Fruit fly (Drosophila melanogaster): ENCODE results near the gene Jhbp7.

Gene Jhbp7

DNA sequence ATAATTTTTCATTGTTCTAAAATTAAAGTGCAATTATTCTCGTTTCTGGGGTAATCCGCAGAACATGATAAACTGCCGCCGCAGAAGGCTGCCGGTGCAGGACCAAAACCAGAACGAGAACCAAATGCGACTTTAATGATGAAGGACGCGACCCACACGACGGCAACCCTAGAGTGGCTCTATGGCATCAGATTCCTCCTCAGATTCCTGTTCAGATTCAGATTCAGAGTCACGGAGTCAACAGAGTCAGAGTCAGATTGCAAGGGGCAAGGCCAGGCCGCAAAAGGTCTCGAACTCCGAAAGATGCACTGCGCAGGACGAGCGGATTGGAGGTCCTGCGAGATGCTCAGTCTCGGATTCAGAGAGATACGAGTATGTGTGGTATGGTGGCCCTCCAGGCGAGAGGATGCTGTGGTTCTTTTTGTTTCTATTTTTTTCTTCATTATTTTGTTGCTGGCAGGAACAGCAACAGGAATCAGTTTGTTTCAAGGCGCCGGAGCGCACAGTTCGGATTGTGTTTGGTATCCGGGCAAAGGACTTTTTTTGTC is 38.0 kb upstream of the Jhbp7 start, which contains the start of gene CG13654:
Gene CG13654, plus strand, starts transcription at position 498 of the 548 bp plus-strand sequence.
- no peak for TF ChIP-seq pdm3 (GFP tag; optimal IDR thresholded peaks at IDR 0.05)
- TF ChIP-seq Ets96B (tag; optimal IDR thresholded peaks at IDR 0.05): no peak
- TF ChIP-seq CG7368 (GFP tag; optimal IDR thresholded peaks at IDR 0.05): no peak
- TF ChIP-seq achi (GFP tag; optimal IDR thresholded peaks at IDR 0.05): no peak
- TF ChIP-seq eg (GFP tag; IDR thresholded peaks at IDR 0.05): no peak
- no peak for TF ChIP-seq Ets21C (GFP tag; optimal IDR thresholded peaks at IDR 0.05)
- TF ChIP-seq esn (GFP tag; optimal IDR thresholded peaks at IDR 0.05): no peak
- TF ChIP-seq acj6 (GFP tag; optimal IDR thresholded peaks at IDR 0.05): no peak
- no peak for TF ChIP-seq CG11294 (GFP tag; IDR thresholded peaks at IDR 0.05)
- no peak for TF ChIP-seq Sox15 (GFP tag; optimal IDR thresholded peaks at IDR 0.05)
- TF ChIP-seq CG31627 (GFP tag; optimal IDR thresholded peaks at IDR 0.05): no peak
- TF ChIP-seq net (GFP tag; optimal IDR thresholded peaks at IDR 0.05): no peak
- no peak for TF ChIP-seq CG11902 (GFP tag; optimal IDR thresholded peaks at IDR 0.05)

DNA sequence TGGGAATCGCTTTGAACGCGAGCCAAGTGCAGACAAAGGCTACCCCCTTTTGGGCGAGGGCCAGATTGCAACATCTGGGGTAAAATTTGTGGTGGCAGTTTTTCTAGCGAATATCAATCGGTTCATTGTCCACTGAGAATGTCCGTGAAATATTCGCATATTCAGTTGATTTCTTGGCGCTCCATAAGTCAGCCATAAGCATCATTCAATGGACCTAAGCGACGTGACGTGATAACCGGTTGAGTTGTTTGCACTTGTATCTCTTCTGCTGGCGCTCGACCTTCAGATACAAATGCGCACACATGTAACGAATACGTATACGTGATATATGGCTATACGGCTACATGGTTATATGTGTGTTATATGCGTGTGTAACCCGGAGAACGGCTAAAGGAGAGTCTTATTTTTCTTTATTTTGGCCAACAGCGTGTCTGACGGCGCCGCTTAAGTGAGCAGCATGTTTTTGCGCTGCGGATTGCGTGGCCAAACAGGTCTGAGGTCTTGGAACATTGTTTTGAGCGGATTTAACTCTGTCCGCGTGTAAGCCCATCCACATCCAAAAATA is 31.9 kb upstream of the Jhbp7 start:
- no peak for TF ChIP-seq fd59A (GFP tag; optimal IDR thresholded peaks at IDR 0.05)
- no peak for TF ChIP-seq Sox15 (GFP tag; optimal IDR thresholded peaks at IDR 0.05)
- TF ChIP-seq salr (GFP tag; optimal IDR thresholded peaks at IDR 0.05): no peak
- no peak for TF ChIP-seq CG10631 (GFP tag; optimal IDR thresholded peaks at IDR 0.05)
- TF ChIP-seq Eip75B (GFP tag; optimal IDR thresholded peaks at IDR 0.05): peak; percentile 9
- no peak for TF ChIP-seq CG11902 (GFP tag; optimal IDR thresholded peaks at IDR 0.05)
- TF ChIP-seq CG6854 (GFP tag; optimal IDR thresholded peaks at IDR 0.05): peak; percentile 89
- TF ChIP-seq CG3032 (tag; optimal IDR thresholded peaks at IDR 0.05): no peak
- TF ChIP-seq eg (GFP tag; IDR thresholded peaks at IDR 0.05): no peak
- TF ChIP-seq CG6792 (GFP tag; optimal IDR thresholded peaks at IDR 0.05): no peak
- TF ChIP-seq Hr4 (GFP tag; optimal IDR thresholded peaks at IDR 0.05): no peak
- TF ChIP-seq CG3919 (GFP tag; optimal IDR thresholded peaks at IDR 0.05): no peak
- TF ChIP-seq vri (GFP tag; optimal IDR thresholded peaks at IDR 0.05): peak; percentile 57
- no peak for TF ChIP-seq spab (GFP tag; optimal IDR thresholded peaks at IDR 0.05)
- TF ChIP-seq Blimp-1 (GFP tag; optimal IDR thresholded peaks at IDR 0.05): no peak
- TF ChIP-seq OdsH (GFP tag; optimal IDR thresholded peaks at IDR 0.05): no peak
- no peak for TF ChIP-seq Hr39 (GFP tag; optimal IDR thresholded peaks at IDR 0.05)
- no peak for TF ChIP-seq CG34406 (GFP tag; optimal IDR thresholded peaks at IDR 0.05)
- TF ChIP-seq CG7368 (GFP tag; optimal IDR thresholded peaks at IDR 0.05): no peak
- TF ChIP-seq fkh (GFP tag; optimal IDR thresholded peaks at IDR 0.05): no peak
- TF ChIP-seq CG10669 (GFP tag; optimal IDR thresholded peaks at IDR 0.05): no peak
- TF ChIP-seq CG16779 (tag; optimal IDR thresholded peaks at IDR 0.05): no peak
- TF ChIP-seq Gug (GFP tag; IDR thresholded peaks at IDR 0.05): no peak
- TF ChIP-seq dac (GFP tag; optimal IDR thresholded peaks at IDR 0.05): no peak
- no peak for TF ChIP-seq Ets96B (tag; optimal IDR thresholded peaks at IDR 0.05)
- no peak for TF ChIP-seq CG11294 (GFP tag; IDR thresholded peaks at IDR 0.05)
- no peak for TF ChIP-seq topi (GFP tag; optimal IDR thresholded peaks at IDR 0.05)
- TF ChIP-seq CG4318 (GFP tag; optimal IDR thresholded peaks at IDR 0.05): no peak
- TF ChIP-seq CG15336 (GFP tag; IDR thresholded peaks at IDR 0.05): no peak
- peak; percentile 10 for TF ChIP-seq Eip78C (GFP tag)
- TF ChIP-seq Lpt (GFP tag; optimal IDR thresholded peaks at IDR 0.05): no peak
- TF ChIP-seq Sox14 (GFP tag; optimal IDR thresholded peaks at IDR 0.05): no peak
- TF ChIP-seq Smox (GFP tag; optimal IDR thresholded peaks at IDR 0.05): no peak
- no peak for TF ChIP-seq achi (GFP tag; optimal IDR thresholded peaks at IDR 0.05)
- no peak for TF ChIP-seq cyc (GFP tag; optimal IDR thresholded peaks at IDR 0.05)
- TF ChIP-seq CG8319 (GFP tag; optimal IDR thresholded peaks at IDR 0.05): no peak
- 0 out of 3 replicates have a peak, but pooled peaks have one; percentile 28 for TF ChIP-seq CG8119 (GFP tag; IDR thresholded peaks at IDR 0.05)
- no peak for TF ChIP-seq CG32006 (GFP tag; optimal IDR thresholded peaks at IDR 0.05)
- peak; percentile 91 for TF ChIP-seq CG1621 (tag; optimal IDR thresholded peaks at IDR 0.05)
- no peak for TF ChIP-seq net (GFP tag; optimal IDR thresholded peaks at IDR 0.05)
- TF ChIP-seq acj6 (GFP tag; optimal IDR thresholded peaks at IDR 0.05): no peak
- no peak for TF ChIP-seq Hr38 (GFP tag; optimal IDR thresholded peaks at IDR 0.05)
- no peak for TF ChIP-seq Met (GFP tag; optimal IDR thresholded peaks at IDR 0.05)
- TF ChIP-seq esn (GFP tag; optimal IDR thresholded peaks at IDR 0.05): no peak
- no peak for TF ChIP-seq pdm3 (GFP tag; optimal IDR thresholded peaks at IDR 0.05)
- peak; percentile 60 for TF ChIP-seq dsx (GFP tag; optimal IDR thresholded peaks at IDR 0.05; ENCODE audit: poor library complexity, severe bottlenecking)
